Fruit fly (Drosophila melanogaster) whole organism, embryonic: Measurements from ENCODE around the gene CG13724.

Experiments used
- ATbp ChIP-seq: fragments of 200-800 bp; sonication (Bioruptor generic); optimal IDR thresholded peaks from 2 replicates; lab custom pipeline; 2017; ENCODE audit warnings: missing biosample characterization, mild to moderate bottlenecking, missing genetic modification characterization, missing genetic modification reagents
- Asciz ChIP-seq: fragments of 200-800 bp; sonication (Bioruptor generic); optimal IDR thresholded peaks from 2 replicates; lab custom pipeline; 2017; ENCODE audit warnings: missing biosample characterization, mild to moderate bottlenecking, missing genetic modification characterization, missing genetic modification reagents
- Atf3 ChIP-seq: fragments of 200-800 bp; sonication (Bioruptor generic); optimal IDR thresholded peaks from 3 replicates; lab custom pipeline; 2016; ENCODE audit warnings: missing biosample characterization, missing genetic modification characterization
- CG10267 ChIP-seq: fragments of 200-800 bp; sonication (Bioruptor generic); optimal IDR thresholded peaks from 2 replicates; lab custom pipeline; 2018; ENCODE audit warnings: missing biosample characterization, mild to moderate bottlenecking, missing genetic modification characterization, moderate library complexity
- CG10274 ChIP-seq: fragments of 200-800 bp; sonication (Bioruptor generic); optimal IDR thresholded peaks from 3 replicates; lab custom pipeline; 2017; ENCODE audit warnings: missing biosample characterization, mild to moderate bottlenecking, missing genetic modification characterization
- CG13424 ChIP-seq: fragments of 200-800 bp; sonication (Bioruptor generic); optimal IDR thresholded peaks from 2 replicates; lab custom pipeline; 2019; ENCODE audit warnings: missing biosample characterization, mild to moderate bottlenecking, missing genetic modification characterization, moderate library complexity
- CG15696 ChIP-seq: fragments of 200-800 bp; sonication (Bioruptor generic); optimal IDR thresholded peaks from 2 replicates; lab custom pipeline; 2019; ENCODE audit warnings: missing biosample characterization, mild to moderate bottlenecking, missing genetic modification characterization, moderate library complexity
- CG17359 ChIP-seq: fragments of 200-800 bp; sonication (Bioruptor generic); optimal IDR thresholded peaks from 3 replicates; lab custom pipeline; 2018; ENCODE audit warnings: missing biosample characterization, mild to moderate bottlenecking, missing genetic modification characterization, moderate library complexity
- CG18599 ChIP-seq: fragments of 200-800 bp; sonication (Bioruptor generic); optimal IDR thresholded peaks from 3 replicates; lab custom pipeline; 2017; ENCODE audit warnings: missing biosample characterization, missing genetic modification characterization, mild to moderate bottlenecking, moderate library complexity, missing genetic modification reagents
- CG2678 ChIP-seq: fragments of 200-800 bp; sonication (Bioruptor generic); optimal IDR thresholded peaks from 3 replicates; lab custom pipeline; 2019; ENCODE audit warnings: missing biosample characterization, mild to moderate bottlenecking, missing genetic modification characterization, moderate library complexity
- CG32767 ChIP-seq: fragments of 200-800 bp; sonication (Bioruptor generic); IDR thresholded peaks from 2 replicates; pipeline ENCODE4 v1.3.6; 2022; ENCODE audit warnings: missing biosample characterization, missing genetic modification characterization
- CG3838 ChIP-seq: fragments of 200-800 bp; sonication (Bioruptor generic); optimal IDR thresholded peaks from 3 replicates; lab custom pipeline; 2016; ENCODE audit warnings: missing biosample characterization, missing genetic modification characterization
- CG4424 ChIP-seq: fragments of 200-800 bp; sonication (Bioruptor generic); optimal IDR thresholded peaks from 3 replicates; lab custom pipeline; 2016; ENCODE audit warnings: missing biosample characterization, missing genetic modification characterization
- CG5180 ChIP-seq: fragments of 200-800 bp; sonication (Bioruptor generic); optimal IDR thresholded peaks from 3 replicates; lab custom pipeline; 2017; ENCODE audit warnings: missing biosample characterization, missing genetic modification characterization, mild to moderate bottlenecking, moderate library complexity, missing genetic modification reagents
- CG6683 ChIP-seq: fragments of 200-800 bp; sonication (Bioruptor generic); optimal IDR thresholded peaks from 2 replicates; lab custom pipeline; 2017; ENCODE audit warnings: missing biosample characterization, mild to moderate bottlenecking, missing genetic modification characterization, missing genetic modification reagents
- CG6689 ChIP-seq: fragments of 200-800 bp; sonication (Bioruptor generic); IDR thresholded peaks from 2 replicates; pipeline ENCODE4 v1.3.6; 2022; ENCODE audit warnings: missing biosample characterization, missing genetic modification characterization
- CG6791 ChIP-seq: fragments of 200-800 bp; sonication (Bioruptor generic); IDR thresholded peaks from 3 replicates; pipeline ENCODE4 v1.3.6; 2022; ENCODE audit warnings: missing biosample characterization, missing genetic modification characterization; ENCODE audit not compliant: partially characterized antibody
- CG6813 ChIP-seq: fragments of 200-800 bp; sonication (Bioruptor generic); optimal IDR thresholded peaks from 2 replicates; lab custom pipeline; 2017; ENCODE audit warnings: missing biosample characterization, missing genetic modification characterization, mild to moderate bottlenecking, moderate library complexity, missing genetic modification reagents
- CG8765 ChIP-seq: fragments of 200-800 bp; sonication (Bioruptor generic); IDR thresholded peaks from 2 replicates; pipeline ENCODE4 v1.3.6; 2022; ENCODE audit warnings: missing biosample characterization, missing genetic modification characterization
- CG9215 ChIP-seq: fragments of 200-800 bp; sonication (Bioruptor generic); IDR thresholded peaks from 2 replicates; pipeline ENCODE4 v1.3.6; 2022; ENCODE audit warnings: missing biosample characterization, missing genetic modification characterization
- CTCF ChIP-seq: fragments of 200-800 bp; sonication (Bioruptor generic); optimal IDR thresholded peaks from 2 replicates; lab custom pipeline; 2017; ENCODE audit warnings: missing biosample characterization, mild to moderate bottlenecking, missing genetic modification characterization, moderate library complexity
- Deaf1 ChIP-seq: fragments of 200-800 bp; optimal IDR thresholded peaks from 3 replicates; lab custom pipeline; 2019; ENCODE audit warnings: missing biosample characterization, mild to moderate bottlenecking, missing genetic modification characterization, moderate library complexity
- Ets65A ChIP-seq: fragments of 200-800 bp; sonication (Bioruptor generic); peaks from one replicate; lab custom pipeline; 2016; ENCODE audit warnings: missing biosample characterization, missing genetic modification characterization
- Fer1 ChIP-seq: fragments of 200-800 bp; sonication (Bioruptor generic); optimal IDR thresholded peaks from 2 replicates; lab custom pipeline; 2017; ENCODE audit warnings: missing biosample characterization, mild to moderate bottlenecking, missing genetic modification characterization
- Fer3 ChIP-seq: fragments of 200-800 bp; sonication (Bioruptor generic); optimal IDR thresholded peaks from 2 replicates; lab custom pipeline; 2018; ENCODE audit warnings: missing biosample characterization, mild to moderate bottlenecking, missing genetic modification characterization, moderate library complexity
- HLH3B ChIP-seq: fragments of 200-800 bp; sonication (Bioruptor generic); IDR thresholded peaks from 2 replicates; pipeline ENCODE4 v1.3.6; 2022; ENCODE audit warnings: missing biosample characterization, missing genetic modification characterization
- Hey ChIP-seq: fragments of 200-800 bp; sonication (Bioruptor generic); optimal IDR thresholded peaks from 3 replicates; lab custom pipeline; 2018; ENCODE audit warnings: missing biosample characterization, mild to moderate bottlenecking, missing genetic modification characterization
- MTF-1 ChIP-seq: fragments of 200-800 bp; sonication (Bioruptor generic); optimal IDR thresholded peaks from 2 replicates; lab custom pipeline; 2018; ENCODE audit warnings: missing biosample characterization, mild to moderate bottlenecking, missing genetic modification characterization, borderline replicate concordance
- Rx ChIP-seq: fragments of 200-800 bp; sonication (Bioruptor generic); IDR thresholded peaks from 2 replicates; pipeline ENCODE4 v1.3.6; 2022; ENCODE audit warnings: missing biosample characterization, missing genetic modification characterization
- bcd ChIP-seq: fragments of 200-800 bp; sonication (Bioruptor generic); optimal IDR thresholded peaks from 2 replicates; lab custom pipeline; 2017; ENCODE audit warnings: missing biosample characterization, mild to moderate bottlenecking, missing genetic modification characterization
- cg ChIP-seq: fragments of 200-800 bp; sonication (Bioruptor generic); optimal IDR thresholded peaks from 3 replicates; lab custom pipeline; 2019; ENCODE audit warnings: missing biosample characterization, mild to moderate bottlenecking, missing genetic modification characterization, moderate library complexity
- chm ChIP-seq: fragments of 200-800 bp; sonication (Bioruptor generic); IDR thresholded peaks from 2 replicates; pipeline ENCODE4 v1.3.6; 2022; ENCODE audit warnings: missing biosample characterization, missing genetic modification characterization
- dmrt99B ChIP-seq: fragments of 200-800 bp; sonication (Bioruptor generic); optimal IDR thresholded peaks from 2 replicates; lab custom pipeline; 2018; ENCODE audit warnings: missing biosample characterization, mild to moderate bottlenecking, missing genetic modification characterization, moderate library complexity
- dpn ChIP-seq, 2 experiments: fragments of 200-800 bp; sonication (Bioruptor generic); optimal IDR thresholded peaks; 3 replicates each; lab custom pipeline; 2016; ENCODE audit warnings: missing biosample characterization in 2 of 2, missing genetic modification characterization in 2 of 2
- emc ChIP-seq: fragments of 200-800 bp; sonication (Bioruptor generic); optimal IDR thresholded peaks from 2 replicates; lab custom pipeline; 2016; ENCODE audit warnings: missing biosample characterization, missing genetic modification characterization
- hkb ChIP-seq, 2 experiments: fragments of 200-800 bp in 1 of 2; fragments of >200 bp in 1 of 2; sonication (Bioruptor generic) in 1 of 2; IDR thresholded peaks in 1 of 2; optimal IDR thresholded peaks in 1 of 2; 2 replicates each; pipeline versions ENCODE4 v1.3.6 to Lab custom; 2017 to 2022; ENCODE audit warnings: missing biosample characterization in 1 of 2, missing genetic modification characterization in 1 of 2
- klu ChIP-seq: fragments of 200-800 bp; sonication (Bioruptor generic); IDR thresholded peaks from 2 replicates; pipeline ENCODE4 v1.3.6; 2022; ENCODE audit warnings: missing biosample characterization, missing genetic modification characterization
- scrt ChIP-seq: fragments of 200-800 bp; sonication (Bioruptor generic); optimal IDR thresholded peaks from 2 replicates; lab custom pipeline; 2018; ENCODE audit warnings: missing biosample characterization, mild to moderate bottlenecking, missing genetic modification characterization, moderate library complexity
- slbo ChIP-seq: fragments of 200-800 bp; sonication (Bioruptor generic); IDR thresholded peaks from 2 replicates; pipeline ENCODE4 v1.3.6; 2022; ENCODE audit warnings: missing biosample characterization, missing genetic modification characterization
- so ChIP-seq: fragments of 200-800 bp; sonication (Bioruptor generic); IDR thresholded peaks from 3 replicates; pipeline ENCODE4 v1.3.6; 2022; ENCODE audit warnings: missing biosample characterization, missing genetic modification characterization
- stwl ChIP-seq: fragments of 200-800 bp; sonication (Bioruptor generic); optimal IDR thresholded peaks from 3 replicates; lab custom pipeline; 2018; ENCODE audit warnings: missing biosample characterization, mild to moderate bottlenecking, missing genetic modification characterization, moderate library complexity
- tap ChIP-seq: fragments of 200-800 bp; optimal IDR thresholded peaks from 3 replicates; lab custom pipeline; 2019; ENCODE audit warnings: missing biosample characterization, mild to moderate bottlenecking, missing genetic modification characterization, moderate library complexity
- tin ChIP-seq: fragments of 200-800 bp; sonication (Bioruptor generic); optimal IDR thresholded peaks from 3 replicates; lab custom pipeline; 2016; ENCODE audit warnings: missing biosample characterization, missing genetic modification characterization
- zen2 ChIP-seq: fragments of 200-800 bp; sonication (Bioruptor generic); IDR thresholded peaks from 3 replicates; pipeline ENCODE4 v1.3.6; 2022; ENCODE audit warnings: missing biosample characterization, missing genetic modification characterization; ENCODE audit not compliant: partially characterized antibody
- zfh1 ChIP-seq: fragments of 200-800 bp; sonication (Bioruptor generic); IDR thresholded peaks from 3 replicates; pipeline ENCODE4 v1.3.6; 2022; ENCODE audit warnings: missing biosample characterization, missing genetic modification characterization

Gene CG13724

dm6 chr3L:17322541-17322940, at the start of gene CG13724:
Gene CG13724 (plus strand): TSS chr3L:17322841.
- TF ChIP-seq CG3838 (GFP tag; lab: Kevin White, UChicago): no peak
- TF ChIP-seq, all 482 proteins: peak for 0

DNA sequence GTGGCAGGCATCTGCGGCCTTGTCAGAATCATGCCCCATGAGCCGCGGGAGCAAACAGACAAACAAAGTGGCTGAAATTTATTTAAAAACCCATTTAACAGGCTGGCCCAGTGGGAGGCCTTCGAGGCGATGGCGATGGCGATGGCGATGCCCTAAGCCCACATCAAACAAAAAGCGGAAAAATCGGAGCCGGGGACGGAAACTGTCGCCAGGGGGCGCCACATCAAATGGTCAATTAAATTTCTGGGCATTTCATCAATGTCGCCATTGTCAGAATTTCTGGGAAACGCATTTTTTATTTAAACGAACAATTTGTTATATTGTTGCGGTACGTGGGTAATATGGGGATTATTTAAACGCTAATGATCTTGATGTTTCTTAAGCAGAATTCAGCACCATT, 30.4 kb upstream of the CG13724 start:
- TF ChIP-seq zen2 (no peak), slbo (GFP tag; lab: Robert Waterston, UW) (0 out of 2 replicates have a peak, but pooled peaks have one; percentile 4), Atf3 (no peak), Ets65A (peak; percentile 3), CTCF (GFP tag; lab: Kevin White, UChicago) (peak; percentile 65)

- TF ChIP-seq bcd (GFP tag; lab: Kevin White, UChicago) (peak; percentile 24), CG10274 (GFP tag; lab: Kevin White, UChicago) (no peak), Deaf1 (peak; percentile 39), Asciz (peak; percentile 53), CG4424 (GFP tag; lab: Kevin White, UChicago) (peak; percentile 15), CG6813 (GFP tag; lab: Kevin White, UChicago) (peak; percentile 40), hkb (optimal IDR thresholded peaks at IDR 0.05; lab: Kevin White, UChicago) (no peak), hkb (GFP tag; IDR thresholded peaks at IDR 0.05; lab: Robert Waterston, UW) (peak; percentile 77), tin (peak; percentile 18), dpn (GFP tag; optimal IDR thresholded peaks at IDR 0.05; lab: Kevin White, UChicago) (no peak), cg (no peak), Fer3 (peak; percentile 34), chm (GFP tag; lab: Robert Waterston, UW) (no peak), zfh1 (peak; percentile 63; the same call in 2 of the 3 replicates), HLH3B (GFP tag; lab: Robert Waterston, UW) (peak; percentile 48; the same call in 1 of the 2 replicates), dmrt99B (peak; percentile 53), klu (0 out of 2 replicates have a peak, but pooled peaks have one; percentile 16), CG32767 (GFP tag; lab: Robert Waterston, UW) (0 out of 2 replicates have a peak, but pooled peaks have one; percentile 23), Rx (0 out of 2 replicates have a peak, but pooled peaks have one; percentile 2), CG17359 (tag; lab: Kevin White, UChicago) (peak; percentile 43), CG9215 (GFP tag; lab: Robert Waterston, UW) (no peak), ATbp (GFP tag; lab: Kevin White, UChicago) (peak; percentile 27), CG2678 (tag; lab: Kevin White, UChicago) (peak; percentile 61), CG6791 (GFP tag; lab: Robert Waterston, UW) (no peak), CG6683 (GFP tag; lab: Kevin White, UChicago) (peak; percentile 60), CG3838 (GFP tag; lab: Kevin White, UChicago) (no peak), tap (tag; lab: Kevin White, UChicago) (peak; percentile 42), CG10267 (peak; percentile 46), emc (no peak), Fer1 (peak; percentile 82), Hey (tag; lab: Kevin White, UChicago) (no peak), stwl (tag; lab: Kevin White, UChicago) (no peak), scrt (GFP tag; lab: Kevin White, UChicago) (peak; percentile 36), slbo (GFP tag; lab: Robert Waterston, UW) (peak; percentile 48; the same call in 1 of the 2 replicates), MTF-1 (GFP tag; lab: Kevin White, UChicago) (peak; percentile 26), CG6689 (GFP tag; lab: Robert Waterston, UW) (peak; percentile 70), so (no peak), CG15696 (tag; lab: Kevin White, UChicago) (no peak), CG18599 (GFP tag; lab: Kevin White, UChicago) (peak; percentile 87), CG8765 (GFP tag; lab: Robert Waterston, UW) (peak; percentile 12; the same call in 1 of the 2 replicates), CG13424 (peak; percentile 32), CG5180 (peak; percentile 5)
These were observed 12.1 kb upstream of the CG13724 start for dm6 chr3L:17310509-17310908.
